Worm (Caenorhabditis elegans): ENCODE data around the gene D2045.9.

D2045.9 gene

ce11 chrIII:10461164-10461546 lies 13.9 kb upstream of the D2045.9 start, which contains the start of gene atx-2 (continued):
- 0 out of 2 replicates have a peak, but pooled peaks have one; percentile 80 for TF ChIP-seq Y105C5A.15 (GFP tag; IDR thresholded peaks at IDR 0.05)
- TF ChIP-seq lsy-2 (tag; optimal IDR thresholded peaks at IDR 0.05): peak; percentile 49 to 78
- TF ChIP-seq ZK337.2 (GFP tag; IDR thresholded peaks at IDR 0.05): peak; percentile 86
- no peak for TF ChIP-seq T20F7.1 (GFP tag; optimal IDR thresholded peaks at IDR 0.05)
- TF ChIP-seq unc-39 (tag; optimal IDR thresholded peaks at IDR 0.05): no peak
- peak; percentile 91 for TF ChIP-seq duxl-1 (tag; optimal IDR thresholded peaks at IDR 0.05; ENCODE audit: poor library complexity)
- no peak for TF ChIP-seq ceh-62 (tag; optimal IDR thresholded peaks at IDR 0.05)
- no peak for TF ChIP-seq ceh-82 (tag; optimal IDR thresholded peaks at IDR 0.05)
- TF ChIP-seq arid-1 (GFP tag; conservative IDR thresholded peaks at IDR 0.05): peak; percentile 97
- peak; percentile 26 for TF ChIP-seq nhr-10 (tag; optimal IDR thresholded peaks at IDR 0.05)
- TF ChIP-seq dve-1 (tag; optimal IDR thresholded peaks at IDR 0.05; ENCODE audit: insufficient read depth): peak; percentile 82
- TF ChIP-seq ceh-32 (tag; optimal IDR thresholded peaks at IDR 0.05; ENCODE audit: poor library complexity): no peak
- TF ChIP-seq R02D3.7 (tag; optimal IDR thresholded peaks at IDR 0.05): peak; percentile 31
- TF ChIP-seq T26A8.4 (GFP tag; IDR thresholded peaks at IDR 0.05): peak; percentile 91

DNA sequence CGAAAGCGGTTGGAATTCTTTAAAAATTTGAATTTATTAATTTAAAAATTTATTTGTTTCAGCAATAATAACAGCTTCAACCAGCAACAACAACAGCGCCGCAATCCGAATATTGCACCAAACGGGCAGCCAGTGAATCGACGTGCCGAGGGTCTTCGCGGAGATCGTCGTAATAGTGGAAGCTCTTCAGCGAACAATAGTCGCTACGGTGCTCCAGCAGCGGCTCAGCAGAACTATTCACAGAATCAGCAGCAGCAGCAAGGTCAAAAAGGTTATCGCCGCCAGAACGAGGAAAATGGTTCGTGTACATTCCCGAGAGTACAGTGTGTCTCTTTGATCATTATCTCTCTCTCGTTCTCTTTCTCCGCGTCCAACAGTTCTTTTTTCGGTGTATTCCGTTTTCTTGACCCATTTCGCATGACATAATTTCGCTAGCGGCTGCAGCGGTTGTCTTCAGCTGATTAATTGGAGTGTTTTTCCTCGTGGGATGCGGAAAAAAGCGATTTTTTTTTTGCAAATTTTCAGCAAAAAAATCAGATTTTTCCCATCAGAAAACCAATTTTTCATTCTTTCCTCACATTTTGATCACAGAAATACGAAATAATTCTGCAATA lies 12.0 kb upstream of the D2045.9 start:
- TF ChIP-seq hmg-1.1 (GFP tag; IDR thresholded peaks at IDR 0.05) (0 out of 2 replicates have a peak, but pooled peaks have one; percentile 14), ztf-7 (tag; optimal IDR thresholded peaks at IDR 0.05) (no peak), daf-16 (GFP tag; optimal IDR thresholded peaks at IDR 0.05) (no peak), daf-16 (tag; optimal IDR thresholded peaks at IDR 0.05) (no peak), nhr-28 (tag; optimal IDR thresholded peaks at IDR 0.05) (no peak), set-16 (GFP tag; IDR thresholded peaks at IDR 0.05) (peak; percentile 46; the same call in 1 of the 2 replicates), mdl-1 (tag; optimal IDR thresholded peaks at IDR 0.05) (no peak), saeg-2 (GFP tag; IDR thresholded peaks at IDR 0.05) (no peak), Y48G9A.11 (GFP tag; IDR thresholded peaks at IDR 0.05) (no peak), nhr-11 (tag; optimal IDR thresholded peaks at IDR 0.05) (no peak), mxl-2 (GFP tag; conservative IDR thresholded peaks at IDR 0.05) (no peak), F10B5.3 (tag; optimal IDR thresholded peaks at IDR 0.05) (no peak), lin-29 (GFP tag; IDR thresholded peaks at IDR 0.05) (no peak), ZK546.5 (tag; optimal IDR thresholded peaks at IDR 0.05) (no peak), lin-15B (tag; optimal IDR thresholded peaks at IDR 0.05) (no peak), hlh-11 (tag; optimal IDR thresholded peaks at IDR 0.05) (no peak), F37D6.2 (tag; optimal IDR thresholded peaks at IDR 0.05) (no peak), cey-2 (tag; optimal IDR thresholded peaks at IDR 0.05; ENCODE audit: borderline replicate concordance, insufficient read depth) (no peak), aha-1 (tag) (peak; percentile 56), unc-130 (GFP tag; optimal IDR thresholded peaks at IDR 0.05) (no peak), ztf-11 (tag; optimal IDR thresholded peaks at IDR 0.05) (no peak)

DNA sequence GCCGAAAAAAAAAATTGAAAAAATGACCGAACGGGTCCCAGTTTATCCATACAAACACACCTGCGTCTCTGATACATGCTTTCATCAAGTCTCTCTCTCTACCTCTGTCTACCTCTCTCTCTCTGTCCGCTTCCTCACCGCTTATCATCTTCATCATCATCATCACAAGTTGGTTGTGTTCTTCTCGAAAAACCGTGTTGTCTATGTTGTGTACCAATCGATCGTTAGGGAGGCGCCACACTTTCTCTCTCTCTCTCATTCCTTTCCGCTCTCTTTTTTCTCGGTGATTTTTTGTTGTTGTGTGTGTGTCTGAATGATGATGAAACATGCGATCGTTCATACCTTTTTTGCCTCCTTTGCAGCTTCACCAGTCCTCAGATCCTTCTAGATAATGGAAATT lies 11.4 kb upstream of the D2045.9 start:
- TF ChIP-seq hlh-30 (tag; optimal IDR thresholded peaks at IDR 0.05; ENCODE audit: insufficient read depth) (peak; percentile 86), lin-38 (GFP tag; IDR thresholded peaks at IDR 0.05) (peak; percentile 50), ztf-7 (tag; optimal IDR thresholded peaks at IDR 0.05) (no peak), F44E2.7 (GFP tag; IDR thresholded peaks at IDR 0.05) (no peak), nhr-77 (tag; optimal IDR thresholded peaks at IDR 0.05) (peak; percentile 76), ctbp-1 (GFP tag; IDR thresholded peaks at IDR 0.05) (no peak), lin-15B (tag; optimal IDR thresholded peaks at IDR 0.05) (no peak), Y105C5A.15 (GFP tag; IDR thresholded peaks at IDR 0.05) (no peak), lin-1 (GFP tag; IDR thresholded peaks at IDR 0.05) (no peak), mep-1 (tag; optimal IDR thresholded peaks at IDR 0.05) (peak; percentile 64), daf-16 (GFP tag; optimal IDR thresholded peaks at IDR 0.05) (no peak), daf-16 (tag; optimal IDR thresholded peaks at IDR 0.05) (peak; percentile 95), egl-27 (tag; optimal IDR thresholded peaks at IDR 0.05) (no peak), nhr-11 (tag; optimal IDR thresholded peaks at IDR 0.05) (peak; percentile 10), nhr-42 (GFP tag; IDR thresholded peaks at IDR 0.05) (no peak), lsy-2 (tag; optimal IDR thresholded peaks at IDR 0.05) (peak in 1 of 2 experiments; percentile 64), nhr-48 (tag; optimal IDR thresholded peaks at IDR 0.05) (peak; percentile 8), aha-1 (tag) (peak; percentile 94), nhr-41 (GFP tag; IDR thresholded peaks at IDR 0.05) (no peak), nhr-6 (tag; optimal IDR thresholded peaks at IDR 0.05) (peak; percentile 14), ceh-44 (GFP tag; IDR thresholded peaks at IDR 0.05) (no peak), sdz-12 (GFP tag; optimal IDR thresholded peaks at IDR 0.05) (no peak), nhr-28 (tag; optimal IDR thresholded peaks at IDR 0.05) (peak; percentile 95)

All from whole organism, L4 larva.